Worm (Caenorhabditis elegans): ENCODE data around the gene rpb-9.

rpb-9 gene

DNA sequence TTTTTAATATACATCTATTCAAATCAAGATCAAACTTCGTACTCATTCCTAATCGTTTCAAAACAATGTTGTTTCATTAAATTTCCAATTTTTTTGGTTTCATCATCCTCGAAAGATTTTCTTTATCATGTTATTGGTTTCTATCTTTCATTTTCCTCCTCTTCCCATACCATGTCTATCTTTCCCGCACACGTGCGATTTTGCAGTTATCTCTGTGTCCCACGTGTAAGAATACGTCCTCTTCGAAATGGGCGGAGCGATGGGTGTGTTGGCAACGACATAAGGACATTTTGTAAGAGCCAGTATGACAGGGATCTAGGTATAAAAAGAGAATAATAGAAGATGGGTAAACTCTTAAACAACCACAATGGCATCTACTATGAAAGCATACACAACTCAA is 14.2 kb upstream of the rpb-9 start, which contains the start of gene F43H9.4:
F43H9.4 (plus strand) TSS at position 366 of the 400 bp plus-strand sequence.
- TF ChIP-seq flt-1 (GFP tag; IDR thresholded peaks at IDR 0.05) (no peak), cog-1 (tag; optimal IDR thresholded peaks at IDR 0.05) (no peak), med-1 (GFP tag; optimal IDR thresholded peaks at IDR 0.05; ENCODE audit: insufficient read depth) (no peak), klf-2 (GFP tag; conservative IDR thresholded peaks at IDR 0.05) (no peak), ref-1 (GFP tag; conservative IDR thresholded peaks at IDR 0.05) (no peak), T22C8.4 (GFP tag; IDR thresholded peaks at IDR 0.05) (no peak), tab-1 (GFP tag; IDR thresholded peaks at IDR 0.05) (no peak), ztf-23 (GFP tag; IDR thresholded peaks at IDR 0.05) (no peak), ztf-29 (GFP tag; IDR thresholded peaks at IDR 0.05) (no peak)

DNA sequence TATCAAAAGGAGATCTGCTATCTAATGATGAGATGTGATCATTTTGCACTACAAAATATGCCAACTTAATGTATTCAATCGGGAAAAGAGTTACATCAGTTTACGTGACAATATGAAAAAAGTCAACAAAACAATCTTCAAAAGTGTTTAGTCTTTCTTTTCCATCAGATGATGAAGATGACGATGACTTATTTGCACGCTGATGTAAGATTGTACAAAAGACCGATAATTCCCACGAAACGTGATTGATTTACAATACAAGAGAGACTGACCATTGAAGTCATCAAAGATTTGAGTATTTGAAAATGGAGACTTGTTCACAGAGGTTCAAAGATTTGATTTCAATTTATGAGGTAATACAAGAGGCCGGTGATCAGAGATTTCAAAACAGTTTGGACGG is 13.1 kb upstream of the rpb-9 start:
- TF ChIP-seq ztf-23 (GFP tag; IDR thresholded peaks at IDR 0.05) (no peak), cog-1 (tag; optimal IDR thresholded peaks at IDR 0.05) (no peak)

DNA sequence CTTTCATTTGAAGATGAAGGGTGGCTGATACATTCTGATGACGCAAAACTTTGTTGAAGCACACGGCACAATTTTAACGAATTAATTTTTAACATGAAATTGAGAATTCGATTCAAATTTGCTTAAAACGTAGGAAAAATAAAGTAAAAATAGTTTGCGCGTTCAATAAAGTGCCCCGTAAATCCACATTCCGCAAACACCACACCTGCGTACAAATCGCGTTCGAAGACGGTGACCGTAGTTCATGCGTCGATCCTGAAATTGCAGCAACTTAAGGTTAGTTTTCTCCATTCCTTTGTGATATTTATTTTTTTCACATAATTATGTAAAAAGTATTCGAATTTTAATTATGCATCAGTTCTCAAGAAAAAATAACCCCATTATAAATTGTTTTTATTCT is 12.6 kb upstream of the rpb-9 start, which contains the start of gene F43H9.3:
F43H9.3 (minus strand) TSS at position 189 of the 400 bp plus-strand sequence.
- TF ChIP-seq ref-1 (GFP tag; conservative IDR thresholded peaks at IDR 0.05) (no peak), klf-2 (GFP tag; conservative IDR thresholded peaks at IDR 0.05) (no peak), flt-1 (GFP tag; IDR thresholded peaks at IDR 0.05) (no peak), ztf-23 (GFP tag; IDR thresholded peaks at IDR 0.05) (no peak), ztf-29 (GFP tag; IDR thresholded peaks at IDR 0.05) (no peak), cog-1 (tag; optimal IDR thresholded peaks at IDR 0.05) (no peak), tab-1 (GFP tag; IDR thresholded peaks at IDR 0.05) (no peak), med-1 (GFP tag; optimal IDR thresholded peaks at IDR 0.05; ENCODE audit: insufficient read depth) (no peak), T22C8.4 (GFP tag; IDR thresholded peaks at IDR 0.05) (no peak)

DNA sequence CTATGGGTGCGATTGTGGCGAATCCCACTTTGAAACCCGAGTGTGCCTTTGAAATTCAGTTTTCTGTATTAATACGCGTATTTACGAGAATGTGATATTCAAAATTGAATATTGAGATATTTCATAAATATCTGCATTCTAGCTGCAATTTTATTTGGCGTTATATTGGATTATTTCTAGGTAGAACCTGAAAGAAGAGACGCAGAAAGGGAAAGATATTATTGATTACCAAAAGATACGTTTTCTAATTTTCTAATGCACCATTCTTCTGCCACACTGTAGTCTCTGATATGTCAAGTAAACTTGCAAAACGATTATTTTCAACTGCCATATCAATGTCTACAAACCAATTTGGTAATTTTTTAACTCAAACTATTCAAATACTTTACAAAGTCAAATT is 9.9 kb upstream of the rpb-9 start, which contains the start of gene ech-3:
ech-3 (plus strand) TSS at position 178 of the 400 bp plus-strand sequence.
- TF ChIP-seq ztf-29 (GFP tag; IDR thresholded peaks at IDR 0.05) (no peak), klf-2 (GFP tag; conservative IDR thresholded peaks at IDR 0.05) (no peak)

DNA sequence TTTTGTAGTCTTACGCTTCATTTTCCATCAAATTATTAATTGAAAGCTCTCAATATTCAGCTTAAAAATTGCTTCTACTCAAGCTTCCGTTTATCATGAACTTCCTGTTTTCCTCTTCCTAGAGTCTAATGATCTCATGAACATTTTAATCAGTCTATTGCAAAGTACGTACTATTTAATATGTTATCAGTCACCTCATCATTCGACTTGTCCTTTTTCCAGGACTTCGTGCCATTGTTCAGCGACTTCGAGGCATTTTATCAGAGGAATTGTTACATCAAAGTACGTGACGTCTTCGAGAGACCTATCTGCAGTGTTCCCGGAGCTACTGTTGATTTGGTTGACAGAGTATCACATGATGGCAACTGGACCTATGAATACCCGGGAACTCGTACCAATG is 7.6 kb upstream of the rpb-9 start:
- TF ChIP-seq med-1 (GFP tag; optimal IDR thresholded peaks at IDR 0.05; ENCODE audit: insufficient read depth) (no peak), ztf-23 (GFP tag; IDR thresholded peaks at IDR 0.05) (no peak), tab-1 (GFP tag; IDR thresholded peaks at IDR 0.05) (no peak), ztf-29 (GFP tag; IDR thresholded peaks at IDR 0.05) (no peak), T22C8.4 (GFP tag; IDR thresholded peaks at IDR 0.05) (no peak), klf-2 (GFP tag; conservative IDR thresholded peaks at IDR 0.05) (no peak), flt-1 (GFP tag; IDR thresholded peaks at IDR 0.05) (no peak), cog-1 (tag; optimal IDR thresholded peaks at IDR 0.05) (no peak), ref-1 (GFP tag; conservative IDR thresholded peaks at IDR 0.05) (no peak)

DNA sequence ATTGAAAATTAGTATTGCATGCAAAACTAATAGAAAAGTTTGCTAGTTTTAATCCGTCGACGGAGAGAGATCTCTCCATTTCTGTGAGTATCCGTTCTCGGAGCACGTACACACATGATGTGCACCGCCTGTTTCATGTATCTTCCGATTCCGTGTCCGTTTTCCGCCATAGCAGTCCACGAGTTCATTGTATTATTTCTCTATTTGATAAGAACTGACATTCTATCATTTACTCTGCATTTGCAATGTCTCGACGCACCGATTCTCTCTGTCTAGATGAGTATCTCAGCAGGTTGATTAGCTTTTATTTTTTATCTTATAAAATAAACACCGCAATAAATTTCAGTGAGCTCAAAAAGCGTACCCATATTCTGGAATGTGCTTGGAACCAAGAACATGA is 6.8 kb upstream of the rpb-9 start:
- TF ChIP-seq ztf-29 (GFP tag; IDR thresholded peaks at IDR 0.05) (no peak), klf-2 (GFP tag; conservative IDR thresholded peaks at IDR 0.05) (no peak), flt-1 (GFP tag; IDR thresholded peaks at IDR 0.05) (no peak), med-1 (GFP tag; optimal IDR thresholded peaks at IDR 0.05; ENCODE audit: insufficient read depth) (no peak), ztf-23 (GFP tag; IDR thresholded peaks at IDR 0.05) (no peak), ref-1 (GFP tag; conservative IDR thresholded peaks at IDR 0.05) (no peak), tab-1 (GFP tag; IDR thresholded peaks at IDR 0.05) (no peak), T22C8.4 (GFP tag; IDR thresholded peaks at IDR 0.05) (no peak), cog-1 (tag; optimal IDR thresholded peaks at IDR 0.05) (no peak)

DNA sequence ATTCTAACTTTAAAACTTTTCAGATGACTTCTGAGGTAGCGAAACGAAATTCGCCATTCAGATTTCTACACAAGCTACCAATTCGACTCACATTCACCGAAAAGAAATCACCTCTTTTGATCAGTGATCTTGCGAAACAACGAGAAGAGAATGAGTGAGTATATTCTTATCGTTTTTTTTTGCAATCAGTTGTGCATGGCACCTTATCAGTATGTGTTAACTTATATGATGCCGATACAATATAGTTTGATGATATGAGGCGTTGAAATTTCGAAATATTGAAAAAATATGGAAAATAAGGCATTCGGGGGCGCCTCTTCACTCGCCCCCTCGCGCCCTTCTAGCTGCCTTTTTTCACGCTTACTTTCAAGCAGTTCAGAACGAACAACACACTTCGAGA is 5.8 kb upstream of the rpb-9 start:
- TF ChIP-seq cog-1 (tag; optimal IDR thresholded peaks at IDR 0.05): no peak
- TF ChIP-seq flt-1 (GFP tag; IDR thresholded peaks at IDR 0.05): no peak
- no peak for TF ChIP-seq tab-1 (GFP tag; IDR thresholded peaks at IDR 0.05)
- no peak for TF ChIP-seq ztf-29 (GFP tag; IDR thresholded peaks at IDR 0.05)
- TF ChIP-seq T22C8.4 (GFP tag; IDR thresholded peaks at IDR 0.05): no peak
- TF ChIP-seq ref-1 (GFP tag; conservative IDR thresholded peaks at IDR 0.05): no peak
- no peak for TF ChIP-seq med-1 (GFP tag; optimal IDR thresholded peaks at IDR 0.05; ENCODE audit: insufficient read depth)
- no peak for TF ChIP-seq klf-2 (GFP tag; conservative IDR thresholded peaks at IDR 0.05)
- TF ChIP-seq ztf-23 (GFP tag; IDR thresholded peaks at IDR 0.05): no peak

DNA sequence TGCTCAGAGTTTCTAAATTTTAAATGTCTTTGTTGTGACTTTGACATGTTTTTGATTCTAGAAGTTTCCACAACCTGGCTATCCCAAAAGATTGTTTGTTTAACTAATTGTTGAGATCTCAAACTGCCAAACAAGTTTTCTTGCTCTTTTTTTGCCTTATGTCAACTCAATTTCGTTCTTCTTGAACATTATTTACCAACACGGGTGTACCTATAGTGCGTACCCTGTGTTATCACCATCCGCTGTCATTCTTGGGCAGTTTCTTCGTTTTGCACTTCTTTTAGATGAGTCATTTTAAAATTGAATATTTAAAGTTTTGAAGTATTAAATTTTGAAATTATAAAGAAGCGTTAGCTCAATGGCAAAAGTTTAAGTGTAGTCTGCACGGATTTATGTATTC is 4.8 kb upstream of the rpb-9 start, which contains the start of gene sptl-2:
sptl-2 (plus strand) TSS at position 280 of the 400 bp plus-strand sequence.
- TF ChIP-seq cog-1 (tag; optimal IDR thresholded peaks at IDR 0.05) (no peak), med-1 (GFP tag; optimal IDR thresholded peaks at IDR 0.05; ENCODE audit: insufficient read depth) (no peak), tab-1 (GFP tag; IDR thresholded peaks at IDR 0.05) (no peak), ref-1 (GFP tag; conservative IDR thresholded peaks at IDR 0.05) (no peak), flt-1 (GFP tag; IDR thresholded peaks at IDR 0.05) (no peak), ztf-29 (GFP tag; IDR thresholded peaks at IDR 0.05) (no peak), klf-2 (GFP tag; conservative IDR thresholded peaks at IDR 0.05) (no peak), T22C8.4 (GFP tag; IDR thresholded peaks at IDR 0.05) (no peak), ztf-23 (GFP tag; IDR thresholded peaks at IDR 0.05) (no peak)

DNA sequence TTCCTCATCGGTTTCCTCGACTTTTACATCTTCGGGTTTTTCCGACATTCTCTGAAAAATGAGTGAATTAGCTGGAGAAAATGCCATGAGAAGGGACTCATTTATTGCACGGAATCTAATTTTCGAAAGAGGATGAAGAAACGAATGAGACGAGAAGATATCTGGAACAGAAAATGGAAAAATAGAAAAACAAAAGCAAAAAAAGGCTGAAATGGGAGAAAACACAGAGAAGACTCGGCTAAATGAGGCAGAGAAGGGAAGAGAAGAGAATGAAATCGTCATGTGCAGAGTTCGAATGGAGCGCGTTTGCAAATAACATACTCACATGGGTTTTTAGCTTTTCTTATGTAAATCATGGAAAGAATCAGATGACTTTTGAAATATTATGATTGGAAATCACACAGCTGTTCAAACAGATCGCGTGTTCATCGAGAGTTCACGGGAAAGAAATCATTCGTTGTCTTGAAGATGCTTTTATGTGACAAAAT is 1.8 kb upstream of the rpb-9 start, which contains the start of gene Y97E10AR.6:
Y97E10AR.6 (minus strand) TSS at position 51 of the 488 bp plus-strand sequence.
- no peak for TF ChIP-seq tab-1 (GFP tag; IDR thresholded peaks at IDR 0.05)

DNA sequence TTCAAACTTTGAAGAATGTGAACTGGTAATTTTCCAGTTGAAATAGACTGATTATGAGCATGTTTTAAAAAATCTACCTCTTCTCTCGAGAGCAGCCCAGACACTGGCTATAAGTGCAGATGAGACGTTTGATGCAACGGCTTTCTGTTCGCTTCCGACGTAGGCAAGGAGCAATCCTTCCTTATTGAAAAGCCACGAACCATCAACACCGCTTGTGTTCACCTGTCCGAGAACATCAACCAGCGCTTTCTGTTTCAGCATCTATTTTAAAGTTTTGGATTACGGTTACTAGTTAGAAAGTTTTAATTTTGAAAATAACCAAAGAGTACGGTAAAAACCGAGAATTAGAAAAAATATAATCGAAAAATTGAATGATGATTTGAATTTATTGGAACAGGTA is 1.3 kb downstream of the rpb-9 start, which contains the start of gene lmtr-2:
lmtr-2 (minus strand) TSS at position 261 of the 400 bp plus-strand sequence.
- TF ChIP-seq ztf-23 (GFP tag; IDR thresholded peaks at IDR 0.05) (no peak), cog-1 (tag; optimal IDR thresholded peaks at IDR 0.05) (no peak), med-1 (GFP tag; optimal IDR thresholded peaks at IDR 0.05; ENCODE audit: insufficient read depth) (no peak), flt-1 (GFP tag; IDR thresholded peaks at IDR 0.05) (no peak), tab-1 (GFP tag; IDR thresholded peaks at IDR 0.05) (no peak), ref-1 (GFP tag; conservative IDR thresholded peaks at IDR 0.05) (no peak), klf-2 (GFP tag; conservative IDR thresholded peaks at IDR 0.05) (no peak), ztf-29 (GFP tag; IDR thresholded peaks at IDR 0.05) (no peak)
